Worm (Caenorhabditis elegans) whole organism, L1 larva: ENCODE results near the gene F53B3.6.

Source experiments
- aha-1 ChIP-seq: fragments of 150-350 bp; optimal IDR thresholded peaks from 2 replicates; lab custom pipeline; 2014; ENCODE audit warnings: missing biosample characterization, missing genetic modification characterization
- aly-2 ChIP-seq: fragments of 150-350 bp; optimal IDR thresholded peaks from 2 replicates; lab custom pipeline; 2014; ENCODE audit warnings: missing biosample characterization, missing genetic modification characterization
- ama-1 ChIP-seq: fragments of 150-350 bp; optimal IDR thresholded peaks from 2 replicates; lab custom pipeline; 2014
- blmp-1 ChIP-seq: fragments of 150-350 bp; optimal IDR thresholded peaks from 2 replicates; lab custom pipeline; 2014; ENCODE audit warnings: missing biosample characterization, missing genetic modification characterization
- ceh-63 ChIP-seq: fragments of 200-800 bp; sonication (Bioruptor generic); optimal IDR thresholded peaks from 2 replicates; lab custom pipeline; 2018; ENCODE audit warnings: mild to moderate bottlenecking, missing genetic modification characterization, missing compliant biosample characterization
- ceh-88 ChIP-seq: fragments of 200-800 bp; sonication (Bioruptor generic); IDR thresholded peaks from 2 replicates; pipeline ENCODE4 v1.3.6; 2022; ENCODE audit warnings: missing genetic modification characterization, missing compliant biosample characterization
- ceh-90 ChIP-seq: sonication (generic microtip); optimal IDR thresholded peaks from 2 replicates; lab custom pipeline; 2016; ENCODE audit warnings: missing genetic modification characterization, missing compliant biosample characterization
- dpl-1 ChIP-seq, 3 experiments: fragments of 150-350 bp in 2 of 3; sonication (generic microtip) in 1 of 3; optimal IDR thresholded peaks; 2 replicates each; lab custom pipeline; 2014 to 2017; ENCODE audit warnings: missing biosample characterization in 3 of 3, missing genetic modification characterization in 3 of 3, missing genetic modification reagents in 3 of 3
- dsc-1 ChIP-seq: sonication (generic microtip); optimal IDR thresholded peaks from 2 replicates; lab custom pipeline; 2016; ENCODE audit warnings: mild to moderate bottlenecking, missing genetic modification characterization, missing compliant biosample characterization
- efl-1 ChIP-seq, 4 experiments: fragments of 150-350 bp; optimal IDR thresholded peaks in 3 of 4; peaks in 1 of 4; 1 replicate in 1 of 4; 2 replicates in 3 of 4; lab custom pipeline; 2014; ENCODE audit warnings: missing biosample characterization in 2 of 4, missing genetic modification characterization in 2 of 4, missing genetic modification reagents in 2 of 4
- egl-13 ChIP-seq: sonication (generic microtip); optimal IDR thresholded peaks from 2 replicates; lab custom pipeline; 2016; ENCODE audit warnings: missing genotype, missing genetic modification reagents, missing genetic modification characterization, missing compliant biosample characterization
- egl-27 ChIP-seq, 2 experiments: fragments of 150-350 bp in 1 of 2; sonication (generic microtip); optimal IDR thresholded peaks; 3 replicates each; lab custom pipeline; 2017 to 2018; ENCODE audit warnings: missing biosample characterization in 2 of 2, missing genetic modification characterization in 2 of 2, missing genetic modification reagents in 2 of 2
- elt-2 ChIP-seq: sonication (generic microtip); optimal IDR thresholded peaks from 2 replicates; lab custom pipeline; 2016; ENCODE audit warnings: missing genetic modification characterization, mild to moderate bottlenecking, inconsistent platforms, missing compliant biosample characterization, missing genetic modification reagents
- elt-3 ChIP-seq, 6 experiments: fragments of 150-350 bp in 1 of 6; sonication (generic microtip); optimal IDR thresholded peaks; 2 replicates each; lab custom pipeline; 2017 to 2018; ENCODE audit warnings: missing biosample characterization in 6 of 6, missing genetic modification characterization in 6 of 6, inconsistent platforms in 1 of 6
- fkh-10 ChIP-seq: sonication (generic microtip); optimal IDR thresholded peaks from 2 replicates; lab custom pipeline; 2017; ENCODE audit warnings: missing biosample characterization, missing genetic modification reagents, missing genetic modification characterization
- grh-1 ChIP-seq: fragments of 200-800 bp; sonication (Bioruptor generic); IDR thresholded peaks from 2 replicates; pipeline ENCODE4 v1.3.6; 2022; ENCODE audit warnings: missing genetic modification reagents, missing genetic modification characterization, missing compliant biosample characterization
- hlh-17 ChIP-seq: fragments of 200-800 bp; sonication (Bioruptor generic); optimal IDR thresholded peaks from 2 replicates; lab custom pipeline; 2018; ENCODE audit warnings: missing genetic modification characterization, mild to moderate bottlenecking, missing compliant biosample characterization, moderate library complexity, borderline replicate concordance
- hpl-2 ChIP-seq: fragments of 150-350 bp; optimal IDR thresholded peaks from 2 replicates; lab custom pipeline; 2014; ENCODE audit warnings: missing biosample characterization, missing genetic modification reagents, missing genetic modification characterization
- isw-1 ChIP-seq: fragments of 200-800 bp; sonication (Bioruptor generic); IDR thresholded peaks from 2 replicates; pipeline ENCODE4 v1.3.6; 2022; ENCODE audit warnings: missing genetic modification characterization, missing compliant biosample characterization
- jun-1 ChIP-seq: fragments of 150-350 bp; optimal IDR thresholded peaks from 2 replicates; lab custom pipeline; 2014; ENCODE audit warnings: missing biosample characterization, missing genetic modification reagents, missing genetic modification characterization
- lsy-2 ChIP-seq, 2 experiments: fragments of 150-350 bp; optimal IDR thresholded peaks; 2 replicates each; lab custom pipeline; 2014; ENCODE audit warnings: missing biosample characterization in 2 of 2, missing genetic modification characterization in 2 of 2
- mdl-1 ChIP-seq, 2 experiments: fragments of 150-350 bp; optimal IDR thresholded peaks; 2 replicates each; lab custom pipeline; 2014 to 2017; ENCODE audit warnings: missing biosample characterization in 2 of 2, missing genetic modification characterization in 2 of 2, inconsistent platforms in 1 of 2
- mef-2 ChIP-seq: fragments of 150-350 bp; optimal IDR thresholded peaks from 2 replicates; lab custom pipeline; 2014; ENCODE audit warnings: missing biosample characterization, missing genetic modification characterization
- mep-1 ChIP-seq: fragments of 150-350 bp; optimal IDR thresholded peaks from 2 replicates; lab custom pipeline; 2014; ENCODE audit warnings: missing biosample characterization, missing genetic modification characterization
- nhr-11 ChIP-seq: fragments of 150-350 bp; optimal IDR thresholded peaks from 2 replicates; lab custom pipeline; 2014; ENCODE audit warnings: missing biosample characterization, missing genetic modification characterization
- nhr-19 ChIP-seq: fragments of 200-800 bp; sonication (Bioruptor generic); conservative IDR thresholded peaks from 2 replicates; pipeline ENCODE4 v1.3.6; 2022; ENCODE audit warnings: missing genetic modification characterization, missing compliant biosample characterization
- nhr-237 ChIP-seq: fragments of 150-350 bp; optimal IDR thresholded peaks from 2 replicates; lab custom pipeline; 2014; ENCODE audit warnings: missing biosample characterization, missing genetic modification characterization
- nhr-28 ChIP-seq: fragments of 150-350 bp; optimal IDR thresholded peaks from 2 replicates; lab custom pipeline; 2014; ENCODE audit warnings: missing biosample characterization, missing genetic modification characterization
- nhr-47 ChIP-seq: sonication (generic microtip); optimal IDR thresholded peaks from 2 replicates; lab custom pipeline; 2016; ENCODE audit warnings: mild to moderate bottlenecking, missing genetic modification characterization, moderate library complexity, missing compliant biosample characterization
- nhr-71 ChIP-seq: sonication (generic microtip); optimal IDR thresholded peaks from 2 replicates; lab custom pipeline; 2016; ENCODE audit warnings: mild to moderate bottlenecking, missing genetic modification characterization, moderate library complexity, missing compliant biosample characterization
- nhr-77 ChIP-seq: fragments of 150-350 bp; optimal IDR thresholded peaks from 2 replicates; lab custom pipeline; 2014; ENCODE audit warnings: missing biosample characterization, missing genetic modification characterization
- nhr-85 ChIP-seq: sonication (generic microtip); peaks from one replicate; lab custom pipeline; 2016; ENCODE audit warnings: missing genetic modification characterization, inconsistent platforms, missing compliant biosample characterization
- nhr-90 ChIP-seq: sonication (generic microtip); optimal IDR thresholded peaks from 2 replicates; lab custom pipeline; 2016; ENCODE audit warnings: mild to moderate bottlenecking, missing genetic modification characterization, missing compliant biosample characterization; ENCODE audit not compliant: poor library complexity
- pax-3 ChIP-seq: fragments of 200-800 bp; sonication (Bioruptor generic); optimal IDR thresholded peaks from 2 replicates; lab custom pipeline; 2018; ENCODE audit warnings: mild to moderate bottlenecking, missing genetic modification characterization, moderate library complexity, missing compliant biosample characterization
- rnt-1 ChIP-seq: sonication (generic microtip); optimal IDR thresholded peaks from 2 replicates; lab custom pipeline; 2016; ENCODE audit warnings: mild to moderate bottlenecking, missing genetic modification characterization, moderate library complexity, missing compliant biosample characterization
- skn-1 ChIP-seq: fragments of 150-350 bp; optimal IDR thresholded peaks from 2 replicates; lab custom pipeline; 2014; ENCODE audit warnings: missing biosample characterization, missing genetic modification characterization
- snpc-4 ChIP-seq: fragments of 150-350 bp; optimal IDR thresholded peaks from 2 replicates; lab custom pipeline; 2014; ENCODE audit warnings: missing biosample characterization, missing genetic modification characterization
- sox-4 ChIP-seq: sonication (generic microtip); optimal IDR thresholded peaks from 2 replicates; lab custom pipeline; 2016; ENCODE audit warnings: missing genetic modification characterization, missing compliant biosample characterization
- tlp-1 ChIP-seq: fragments of 150-350 bp; optimal IDR thresholded peaks from 2 replicates; lab custom pipeline; 2014; ENCODE audit warnings: missing biosample characterization, missing genetic modification characterization
- unc-30 ChIP-seq: sonication (generic microtip); optimal IDR thresholded peaks from 2 replicates; lab custom pipeline; 2017; ENCODE audit warnings: missing biosample characterization, missing genetic modification characterization
- unc-86 ChIP-seq: sonication (generic microtip); optimal IDR thresholded peaks from 2 replicates; lab custom pipeline; 2016; ENCODE audit warnings: missing genetic modification characterization, missing compliant biosample characterization
- unc-98 ChIP-seq: fragments of 200-800 bp; sonication (Bioruptor generic); IDR thresholded peaks from 2 replicates; pipeline ENCODE4 v1.3.6; 2022; ENCODE audit warnings: missing genetic modification characterization, missing compliant biosample characterization
- xbp-1 ChIP-seq: sonication (generic microtip); optimal IDR thresholded peaks from 2 replicates; lab custom pipeline; 2016; ENCODE audit warnings: missing genetic modification characterization, missing compliant biosample characterization
- zag-1 ChIP-seq: fragments of 150-350 bp; optimal IDR thresholded peaks from 2 replicates; lab custom pipeline; 2014; ENCODE audit warnings: missing biosample characterization, missing genetic modification characterization
- ztf-11 ChIP-seq, 2 experiments: sonication (generic microtip); optimal IDR thresholded peaks; 2 replicates each; lab custom pipeline; 2016 to 2017; ENCODE audit warnings: missing genetic modification characterization in 2 of 2, missing biosample characterization in 1 of 2, missing compliant biosample characterization in 1 of 2
- ztf-4 ChIP-seq: fragments of 150-350 bp; optimal IDR thresholded peaks from 2 replicates; lab custom pipeline; 2014; ENCODE audit warnings: missing biosample characterization, missing genetic modification characterization

Gene F53B3.6

ce11 chrX:2841754-2842153 lies 22.3 kb upstream of the F53B3.6 start (continued):
- TF ChIP-seq pax-3 (no peak), ceh-90 (tag; lab: Kevin White, UChicago) (no peak), grh-1 (GFP tag; lab: Robert Waterston, UW) (no peak), hpl-2 (GFP tag; lab: Kevin White, UChicago) (no peak), egl-27 (tag; optimal IDR thresholded peaks at IDR 0.05; lab: Kevin White, UChicago) (no peak), ceh-88 (no peak), nhr-85 (tag; lab: Kevin White, UChicago) (peak; percentile 28), jun-1 (no peak), skn-1 (tag; lab: Kevin White, UChicago) (no peak), dpl-1 (GFP tag; optimal IDR thresholded peaks at IDR 0.05; lab: Kevin White, UChicago) (peak in 1 of 3 experiments; percentile 29), tlp-1 (tag; lab: Kevin White, UChicago) (peak; percentile 11), elt-3 (tag; optimal IDR thresholded peaks at IDR 0.05; lab: Kevin White, UChicago) (no peak)
- TF ChIP-seq, all 84 proteins: peak for 8

- TF ChIP-seq xbp-1 (tag; lab: Kevin White, UChicago) (no peak), ceh-90 (tag; lab: Kevin White, UChicago) (no peak), nhr-90 (tag; lab: Kevin White, UChicago) (no peak), unc-30 (tag; lab: Kevin White, UChicago) (no peak), nhr-237 (tag; lab: Kevin White, UChicago) (no peak), blmp-1 (tag; lab: Kevin White, UChicago) (no peak), snpc-4 (tag; lab: Kevin White, UChicago) (peak; percentile 94), egl-27 (tag; optimal IDR thresholded peaks at IDR 0.05; lab: Kevin White, UChicago) (no peak), efl-1 (optimal IDR thresholded peaks at IDR 0.05; lab: Kevin White, UChicago) (no peak), efl-1 (GFP tag; optimal IDR thresholded peaks at IDR 0.05 in 1 of 2; lab: Kevin White, UChicago) (peak in 1 of 2 experiments; percentile 12), zag-1 (tag; lab: Kevin White, UChicago) (no peak), hpl-2 (GFP tag; lab: Kevin White, UChicago) (no peak), aha-1 (tag; lab: Kevin White, UChicago) (no peak), nhr-28 (tag; lab: Kevin White, UChicago) (no peak), aly-2 (tag; lab: Kevin White, UChicago) (no peak), ceh-63 (GFP tag; lab: Kevin White, UChicago) (no peak), ama-1 (lab: Kevin White, UChicago) (no peak), nhr-71 (tag; lab: Kevin White, UChicago) (peak; percentile 14), nhr-47 (tag; lab: Kevin White, UChicago) (peak; percentile 1), jun-1 (no peak), dsc-1 (tag; lab: Kevin White, UChicago) (peak; percentile 10), tlp-1 (tag; lab: Kevin White, UChicago) (no peak), rnt-1 (tag; lab: Kevin White, UChicago) (peak; percentile 16), ceh-88 (no peak)
Measured at ce11 chrX:2843508-2843907, 20.5 kb upstream of the F53B3.6 start.

DNA sequence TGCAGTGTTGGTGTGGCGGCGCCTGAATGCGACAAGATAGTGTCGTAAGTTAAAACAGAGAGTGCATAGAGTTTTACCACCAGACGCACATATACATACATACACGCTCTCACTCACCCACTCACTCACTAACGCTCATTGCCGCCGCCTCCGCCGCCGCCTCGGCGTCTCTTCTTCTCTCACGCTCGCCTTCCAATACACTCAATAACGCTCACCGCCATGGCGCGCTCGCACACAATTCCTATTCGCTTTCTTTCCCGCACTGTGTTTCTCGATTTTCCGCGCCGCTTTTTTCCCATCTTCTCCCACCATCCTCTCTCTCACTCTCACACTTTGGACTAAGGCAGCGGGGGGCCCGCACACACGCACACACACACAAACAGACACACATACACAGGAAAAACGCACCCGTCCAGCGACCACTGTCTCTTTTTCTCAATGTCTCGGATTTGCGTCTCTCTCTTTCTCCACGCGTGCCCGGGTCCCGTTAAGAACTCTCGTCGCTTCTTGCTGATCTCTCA lies 11.6 kb upstream of the F53B3.6 start, which contains the start of gene kin-29:
kin-29 (minus strand) TSS at position 51 of the 521 bp plus-strand sequence.
- no peak for TF ChIP-seq nhr-11
- peak; percentile 64 for TF ChIP-seq egl-13 (tag; lab: Kevin White, UChicago)
- TF ChIP-seq nhr-77 (tag; lab: Kevin White, UChicago) = peak; percentile 88
- peak; percentile 89 for TF ChIP-seq fkh-10
- TF ChIP-seq ztf-4 (tag; lab: Kevin White, UChicago) = peak; percentile 72
- no peak for TF ChIP-seq hlh-17 (GFP tag; lab: Kevin White, UChicago)
- no peak for TF ChIP-seq unc-30 (tag; lab: Kevin White, UChicago)
- peak; percentile 51; the same call in 1 of the 2 replicates for TF ChIP-seq ceh-88
- peak; percentile 55 to 82 for TF ChIP-seq lsy-2 (tag; optimal IDR thresholded peaks at IDR 0.05; lab: Kevin White, UChicago)
- TF ChIP-seq dpl-1 (GFP tag; optimal IDR thresholded peaks at IDR 0.05; lab: Kevin White, UChicago) = peak in 2 of 3 experiments; percentile 33 to 41
- TF ChIP-seq sox-4 (tag; lab: Kevin White, UChicago) = peak; percentile 51
- TF ChIP-seq egl-27 (tag; optimal IDR thresholded peaks at IDR 0.05; lab: Kevin White, UChicago) = peak; percentile 26 to 45
- TF ChIP-seq zag-1 (tag; lab: Kevin White, UChicago) = no peak
- peak; percentile 71 for TF ChIP-seq nhr-19
- peak in 1 of 2 experiments; percentile 71 for TF ChIP-seq ztf-11 (tag; optimal IDR thresholded peaks at IDR 0.05; lab: Kevin White, UChicago)
- no peak for TF ChIP-seq unc-98 (GFP tag; lab: Robert Waterston, UW)
- TF ChIP-seq mep-1 (tag; lab: Kevin White, UChicago) = peak; percentile 78
- peak; percentile 82 for TF ChIP-seq blmp-1 (tag; lab: Kevin White, UChicago)
- peak; percentile 67 for TF ChIP-seq pax-3
- TF ChIP-seq aly-2 (tag; lab: Kevin White, UChicago) = no peak
- peak; percentile 86 for TF ChIP-seq unc-86
- TF ChIP-seq isw-1 (GFP tag; lab: Robert Waterston, UW) = peak; percentile 59
- TF ChIP-seq mdl-1 (tag; optimal IDR thresholded peaks at IDR 0.05; lab: Kevin White, UChicago) = peak in 1 of 2 experiments; percentile 84
- TF ChIP-seq elt-2 = peak; percentile 70
- TF ChIP-seq efl-1 (optimal IDR thresholded peaks at IDR 0.05; lab: Kevin White, UChicago) = peak; percentile 42 to 51
- peak; percentile 4 to 91 for TF ChIP-seq efl-1 (GFP tag; optimal IDR thresholded peaks at IDR 0.05 in 1 of 2; lab: Kevin White, UChicago)
- peak; percentile 32 for TF ChIP-seq mef-2
